Worm (Caenorhabditis elegans) whole organism, L4 larva: ENCODE measurements around the gene rpl-11.2.

Source experiments
- F26F4.8 ChIP-seq: fragments of 200-800 bp; sonication (Bioruptor generic); conservative IDR thresholded peaks from 2 replicates; pipeline ENCODE4 v1.3.6; 2022; ENCODE audit warnings: missing genetic modification characterization, missing compliant biosample characterization
- F37D6.2 ChIP-seq: sonication (generic microtip); optimal IDR thresholded peaks from 2 replicates; lab custom pipeline; 2016; ENCODE audit warnings: mild to moderate bottlenecking, missing genetic modification characterization, missing compliant biosample characterization
- R02D3.7 ChIP-seq: fragments of 150-350 bp; sonication (generic microtip); optimal IDR thresholded peaks from 3 replicates; lab custom pipeline; 2014; ENCODE audit warnings: missing biosample characterization, missing genetic modification characterization
- T20F7.1 ChIP-seq: fragments of 200-800 bp; sonication (Bioruptor generic); optimal IDR thresholded peaks from 2 replicates; lab custom pipeline; 2018; ENCODE audit warnings: mild to moderate bottlenecking, missing genetic modification characterization, missing compliant biosample characterization
- Y48G9A.11 ChIP-seq: fragments of 200-800 bp; sonication (Bioruptor generic); IDR thresholded peaks from 2 replicates; pipeline ENCODE4 v1.3.6; 2022; ENCODE audit warnings: missing genetic modification reagents, missing genetic modification characterization, missing compliant biosample characterization
- ZK546.5 ChIP-seq, 2 experiments: sonication (generic microtip); optimal IDR thresholded peaks; 2 replicates each; lab custom pipeline; 2017; ENCODE audit warnings: missing biosample characterization in 2 of 2, missing genetic modification characterization in 2 of 2
- aha-1 ChIP-seq: fragments of 150-350 bp; peaks from one replicate; lab custom pipeline; 2014; ENCODE audit warnings: missing biosample characterization, missing genetic modification characterization
- arid-1 ChIP-seq: fragments of 200-800 bp; sonication (Bioruptor generic); conservative IDR thresholded peaks from 2 replicates; pipeline ENCODE4 v1.3.6; 2022; ENCODE audit warnings: missing genetic modification reagents, missing genetic modification characterization, missing compliant biosample characterization
- attf-4 ChIP-seq: sonication (generic microtip); optimal IDR thresholded peaks from 3 replicates; lab custom pipeline; 2017; ENCODE audit warnings: missing biosample characterization, missing genetic modification characterization
- ceh-20 ChIP-seq: fragments of 200-800 bp; sonication (Bioruptor generic); IDR thresholded peaks from 2 replicates; pipeline ENCODE4 v1.3.6; 2022; ENCODE audit warnings: missing genetic modification reagents, missing genetic modification characterization, missing compliant biosample characterization
- ceh-32 ChIP-seq: sonication (generic microtip); optimal IDR thresholded peaks from 2 replicates; lab custom pipeline; 2016; ENCODE audit warnings: mild to moderate bottlenecking, missing genetic modification characterization, missing compliant biosample characterization; ENCODE audit not compliant: poor library complexity
- ceh-44 ChIP-seq: fragments of 200-800 bp; sonication (Bioruptor generic); IDR thresholded peaks from 2 replicates; pipeline ENCODE4 v1.3.6; 2022; ENCODE audit warnings: missing genetic modification reagents, missing genetic modification characterization, missing compliant biosample characterization
- ceh-62 ChIP-seq: sonication (generic microtip); optimal IDR thresholded peaks from 2 replicates; lab custom pipeline; 2017; ENCODE audit warnings: missing biosample characterization, missing genetic modification characterization
- ceh-82 ChIP-seq: sonication (generic microtip); optimal IDR thresholded peaks from 2 replicates; lab custom pipeline; 2017; ENCODE audit warnings: missing biosample characterization, missing genetic modification characterization
- ces-1 ChIP-seq: fragments of 150-350 bp; sonication (generic microtip); optimal IDR thresholded peaks from 4 replicates; lab custom pipeline; 2014; ENCODE audit warnings: missing biosample characterization, missing genetic modification reagents, missing genetic modification characterization
- cey-2 ChIP-seq: sonication (generic microtip); optimal IDR thresholded peaks from 3 replicates; lab custom pipeline; 2017; ENCODE audit warnings: missing genetic modification characterization, mild to moderate bottlenecking, missing compliant biosample characterization, antibody characterized with exemption, borderline replicate concordance; ENCODE audit not compliant: insufficient read depth
- daf-19 ChIP-seq: fragments of 200-800 bp; sonication (Bioruptor generic); conservative IDR thresholded peaks from 2 replicates; pipeline ENCODE4 v1.3.6; 2022; ENCODE audit warnings: missing genetic modification characterization, missing compliant biosample characterization
- daf-8 ChIP-seq: fragments of 200-800 bp; sonication (Bioruptor generic); IDR thresholded peaks from 2 replicates; pipeline ENCODE4 v1.3.6; 2022; ENCODE audit warnings: missing genetic modification characterization, missing compliant biosample characterization
- dmd-8 ChIP-seq: fragments of 200-800 bp; sonication (Bioruptor generic); IDR thresholded peaks from 2 replicates; pipeline ENCODE4 v1.3.6; 2022; ENCODE audit warnings: missing genetic modification characterization, missing compliant biosample characterization
- dve-1 ChIP-seq: sonication (generic microtip); optimal IDR thresholded peaks from 2 replicates; lab custom pipeline; 2017; ENCODE audit warnings: antibody characterized with exemption, mild to moderate bottlenecking, missing genetic modification characterization, missing compliant biosample characterization; ENCODE audit not compliant: insufficient read depth
- egl-27 ChIP-seq: sonication (generic microtip); optimal IDR thresholded peaks from 3 replicates; lab custom pipeline; 2017; ENCODE audit warnings: missing biosample characterization, missing genetic modification reagents, missing genetic modification characterization
- fkh-10 ChIP-seq: fragments of 150-350 bp; optimal IDR thresholded peaks from 2 replicates; lab custom pipeline; 2014; ENCODE audit warnings: missing biosample characterization, missing genetic modification reagents, missing genetic modification characterization
- hlh-11 ChIP-seq: fragments of 200-800 bp; sonication (Bioruptor generic); optimal IDR thresholded peaks from 2 replicates; lab custom pipeline; 2018; ENCODE audit warnings: mild to moderate bottlenecking, missing genetic modification characterization, missing compliant biosample characterization
- lin-1 ChIP-seq: fragments of 200-800 bp; sonication (Bioruptor generic); IDR thresholded peaks from 2 replicates; pipeline ENCODE4 v1.3.6; 2022; ENCODE audit warnings: missing genetic modification reagents, missing genetic modification characterization, missing compliant biosample characterization
- lin-13 ChIP-seq: fragments of 150-350 bp; optimal IDR thresholded peaks from 2 replicates; lab custom pipeline; 2014; ENCODE audit warnings: missing biosample characterization, missing genetic modification reagents, missing genetic modification characterization
- lin-15B ChIP-seq: fragments of 150-350 bp; sonication (generic microtip); optimal IDR thresholded peaks from 3 replicates; lab custom pipeline; 2014; ENCODE audit warnings: missing biosample characterization, missing genetic modification characterization
- lin-29 ChIP-seq: fragments of 200-800 bp; sonication (Bioruptor generic); IDR thresholded peaks from 2 replicates; pipeline ENCODE4 v1.3.6; 2022; ENCODE audit warnings: missing genetic modification reagents, missing genetic modification characterization, missing compliant biosample characterization
- lin-38 ChIP-seq: fragments of 200-800 bp; sonication (Bioruptor generic); IDR thresholded peaks from 2 replicates; pipeline ENCODE4 v1.3.6; 2022; ENCODE audit warnings: missing genetic modification reagents, missing genetic modification characterization, missing compliant biosample characterization
- lin-39 ChIP-seq: fragments of 150-350 bp; optimal IDR thresholded peaks from 2 replicates; lab custom pipeline; 2014; ENCODE audit warnings: missing biosample characterization, missing genetic modification reagents, missing genetic modification characterization
- lsy-2 ChIP-seq, 2 experiments: fragments of 150-350 bp in 1 of 2; sonication (generic microtip) in 1 of 2; optimal IDR thresholded peaks; 2 replicates each; lab custom pipeline; 2014 to 2017; ENCODE audit warnings: missing biosample characterization in 2 of 2, missing genetic modification characterization in 2 of 2
- mep-1 ChIP-seq: fragments of 150-350 bp; sonication (generic microtip); optimal IDR thresholded peaks from 3 replicates; lab custom pipeline; 2014; ENCODE audit warnings: missing biosample characterization, missing genetic modification characterization
- mes-2 ChIP-seq: sonication (generic microtip); optimal IDR thresholded peaks from 2 replicates; lab custom pipeline; 2016; ENCODE audit warnings: missing genotype, mild to moderate bottlenecking, missing genetic modification characterization, missing compliant biosample characterization; ENCODE audit not compliant: poor library complexity, severe bottlenecking
- mxl-2 ChIP-seq: fragments of 200-800 bp; sonication (Bioruptor generic); conservative IDR thresholded peaks from 2 replicates; pipeline ENCODE4 v1.3.6; 2022; ENCODE audit warnings: missing genetic modification reagents, missing genetic modification characterization, missing compliant biosample characterization
- mxl-3 ChIP-seq: fragments of 200-800 bp; sonication (Bioruptor generic); optimal IDR thresholded peaks from 2 replicates; lab custom pipeline; 2018; ENCODE audit warnings: mild to moderate bottlenecking, missing genetic modification characterization, missing compliant biosample characterization
- nhr-10 ChIP-seq: fragments of 150-350 bp; optimal IDR thresholded peaks from 2 replicates; lab custom pipeline; 2014; ENCODE audit warnings: missing biosample characterization, missing genetic modification characterization
- nhr-102 ChIP-seq: sonication (generic microtip); optimal IDR thresholded peaks from 2 replicates; lab custom pipeline; 2016; ENCODE audit warnings: mild to moderate bottlenecking, missing genetic modification characterization, moderate library complexity, missing compliant biosample characterization
- nhr-11 ChIP-seq: fragments of 150-350 bp; optimal IDR thresholded peaks from 2 replicates; lab custom pipeline; 2014; ENCODE audit warnings: missing biosample characterization, missing genetic modification characterization
- nhr-25 ChIP-seq: sonication (generic microtip); optimal IDR thresholded peaks from 2 replicates; lab custom pipeline; 2017; ENCODE audit warnings: missing genetic modification characterization, mild to moderate bottlenecking, missing compliant biosample characterization, antibody characterized with exemption, moderate library complexity, borderline replicate concordance; ENCODE audit not compliant: insufficient read depth
- nhr-42 ChIP-seq: fragments of 200-800 bp; sonication (Bioruptor generic); IDR thresholded peaks from 2 replicates; pipeline ENCODE4 v1.3.6; 2022; ENCODE audit warnings: missing genetic modification characterization, missing compliant biosample characterization
- nhr-6 ChIP-seq: fragments of 150-350 bp; optimal IDR thresholded peaks from 2 replicates; lab custom pipeline; 2014; ENCODE audit warnings: missing biosample characterization, missing genetic modification characterization
- nhr-77 ChIP-seq: fragments of 150-350 bp; optimal IDR thresholded peaks from 2 replicates; lab custom pipeline; 2014; ENCODE audit warnings: missing biosample characterization, missing genetic modification characterization
- php-3 ChIP-seq: fragments of 200-800 bp; sonication (Bioruptor generic); IDR thresholded peaks from 2 replicates; pipeline ENCODE4 v1.3.6; 2022; ENCODE audit warnings: missing genetic modification reagents, missing genetic modification characterization, missing compliant biosample characterization
- pqm-1 ChIP-seq: sonication (generic microtip); optimal IDR thresholded peaks from 2 replicates; lab custom pipeline; 2017; ENCODE audit warnings: missing biosample characterization, missing genetic modification characterization
- rbr-2 ChIP-seq: sonication (generic microtip); optimal IDR thresholded peaks from 2 replicates; lab custom pipeline; 2016; ENCODE audit warnings: missing genotype, missing genetic modification characterization, missing compliant biosample characterization
- sdz-12 ChIP-seq: fragments of 200-800 bp; sonication (Bioruptor generic); optimal IDR thresholded peaks from 2 replicates; lab custom pipeline; 2018; ENCODE audit warnings: mild to moderate bottlenecking, missing genetic modification characterization, missing compliant biosample characterization
- snpc-1.2 ChIP-seq: fragments of 200-800 bp; sonication (Bioruptor generic); IDR thresholded peaks from 2 replicates; pipeline ENCODE4 v1.3.6; 2022; ENCODE audit warnings: missing genetic modification reagents, missing genetic modification characterization, missing compliant biosample characterization
- snpc-4 ChIP-seq: fragments of 150-350 bp; optimal IDR thresholded peaks from 2 replicates; lab custom pipeline; 2014; ENCODE audit warnings: missing biosample characterization, missing genetic modification characterization
- spr-1 ChIP-seq: sonication (generic microtip); optimal IDR thresholded peaks from 2 replicates; lab custom pipeline; 2016; ENCODE audit warnings: mild to moderate bottlenecking, missing genetic modification characterization, missing compliant biosample characterization
- tra-1 ChIP-seq: fragments of 200-800 bp; sonication (Bioruptor generic); IDR thresholded peaks from 2 replicates; pipeline ENCODE4 v1.3.6; 2022; ENCODE audit warnings: missing genetic modification reagents, missing genetic modification characterization, missing compliant biosample characterization
- zag-1 ChIP-seq: fragments of 150-350 bp; optimal IDR thresholded peaks from 2 replicates; lab custom pipeline; 2014; ENCODE audit warnings: missing biosample characterization, missing genetic modification characterization
- zfp-2 ChIP-seq: sonication (generic microtip); optimal IDR thresholded peaks from 2 replicates; lab custom pipeline; 2016; ENCODE audit warnings: mild to moderate bottlenecking, missing genetic modification characterization, missing compliant biosample characterization
- zip-11 ChIP-seq: fragments of 200-800 bp; sonication (Bioruptor generic); IDR thresholded peaks from 2 replicates; pipeline ENCODE4 v1.3.6; 2022; ENCODE audit warnings: missing genetic modification characterization, missing compliant biosample characterization

rpl-11.2 gene

DNA sequence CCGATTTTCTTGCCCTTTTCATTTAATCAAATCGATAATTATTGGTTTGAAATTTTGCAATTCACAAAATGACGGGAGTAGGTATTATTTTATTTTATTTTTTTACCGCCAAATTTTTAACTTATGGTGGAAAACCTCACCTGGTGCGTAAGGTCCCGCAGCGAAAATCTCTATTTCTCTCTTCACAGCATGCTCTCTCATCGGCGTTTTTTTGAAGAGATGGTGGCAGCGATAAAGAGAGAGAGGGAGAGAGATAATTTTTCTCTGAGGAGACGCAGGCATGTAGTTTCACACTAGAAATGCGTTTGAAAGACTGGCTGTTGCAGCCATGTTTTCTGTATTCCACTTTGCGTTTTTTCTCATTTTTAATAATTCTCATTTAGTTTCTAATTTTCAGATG is 8.5 kb downstream of the rpl-11.2 start, which contains the start of gene T14F9.2 (continued):
- TF ChIP-seq ceh-82 (tag; lab: Kevin White, UChicago) (no peak), F26F4.8 (no peak), lin-1 (GFP tag; lab: Robert Waterston, UW) (no peak), T20F7.1 (GFP tag; lab: Kevin White, UChicago) (no peak), Y48G9A.11 (GFP tag; lab: Robert Waterston, UW) (no peak), lin-13 (GFP tag; lab: Kevin White, UChicago) (no peak), daf-8 (GFP tag; lab: Robert Waterston, UW) (no peak), F37D6.2 (no peak), lin-29 (GFP tag; lab: Robert Waterston, UW) (no peak), snpc-1.2 (GFP tag; lab: Robert Waterston, UW) (no peak), zip-11 (no peak), ceh-20 (GFP tag; lab: Robert Waterston, UW) (no peak), mxl-2 (no peak), nhr-102 (no peak), nhr-6 (no peak), hlh-11 (tag; lab: Kevin White, UChicago) (peak; percentile 56), rbr-2 (tag; lab: Kevin White, UChicago) (peak; percentile 32), dmd-8 (no peak), mes-2 (tag; lab: Kevin White, UChicago) (peak; percentile 57), nhr-25 (tag; lab: Kevin White, UChicago) (no peak), ceh-32 (tag; lab: Kevin White, UChicago) (no peak), mxl-3 (no peak), lsy-2 (tag; optimal IDR thresholded peaks at IDR 0.05; lab: Kevin White, UChicago) (peak in 1 of 2 experiments; percentile 79), tra-1 (GFP tag; lab: Robert Waterston, UW) (no peak), zfp-2 (tag; lab: Kevin White, UChicago) (no peak), nhr-77 (no peak), ceh-62 (no peak), fkh-10 (GFP tag; lab: Kevin White, UChicago) (no peak), dve-1 (tag; lab: Kevin White, UChicago) (peak; percentile 72), lin-39 (tag; lab: Kevin White, UChicago) (no peak), spr-1 (tag; lab: Kevin White, UChicago) (no peak), R02D3.7 (tag; lab: Kevin White, UChicago) (no peak), lin-38 (GFP tag; lab: Robert Waterston, UW) (no peak), mep-1 (tag; lab: Kevin White, UChicago) (peak; percentile 64), ZK546.5 (tag; optimal IDR thresholded peaks at IDR 0.05; lab: Kevin White, UChicago) (no peak), sdz-12 (GFP tag; lab: Kevin White, UChicago) (no peak), nhr-11 (tag; lab: Kevin White, UChicago) (no peak), arid-1 (GFP tag; lab: Robert Waterston, UW) (no peak), ceh-44 (no peak), nhr-10 (tag; lab: Kevin White, UChicago) (no peak), cey-2 (tag; lab: Kevin White, UChicago) (no peak), lin-15B (no peak), pqm-1 (tag; lab: Kevin White, UChicago) (no peak), aha-1 (tag; lab: Kevin White, UChicago) (no peak), ces-1 (no peak), snpc-4 (tag; lab: Kevin White, UChicago) (no peak), daf-19 (no peak), egl-27 (tag; lab: Kevin White, UChicago) (no peak), php-3 (GFP tag; lab: Robert Waterston, UW) (no peak), zag-1 (tag; lab: Kevin White, UChicago) (no peak), attf-4 (tag; lab: Kevin White, UChicago) (no peak), nhr-42 (GFP tag; lab: Robert Waterston, UW) (no peak)
